Worm (Caenorhabditis elegans) whole organism, L1 larva: ENCODE data around the gene F55G7.5.

ENCODE experiments used
- C16A3.4 ChIP-seq: fragments of 150-350 bp; optimal IDR thresholded peaks from 2 replicates; lab custom pipeline; 2014; ENCODE audit warnings: missing biosample characterization, missing genetic modification characterization
- Y116A8C.19 ChIP-seq: sonication (generic microtip); optimal IDR thresholded peaks from 2 replicates; lab custom pipeline; 2016; ENCODE audit warnings: missing compliant biosample characterization, missing genetic modification characterization, borderline replicate concordance
- ama-1 ChIP-seq: fragments of 150-350 bp; optimal IDR thresholded peaks from 2 replicates; lab custom pipeline; 2014
- blmp-1 ChIP-seq: fragments of 150-350 bp; optimal IDR thresholded peaks from 2 replicates; lab custom pipeline; 2014; ENCODE audit warnings: missing biosample characterization, missing genetic modification characterization
- ceh-8 ChIP-seq: fragments of 200-800 bp; sonication (Bioruptor generic); optimal IDR thresholded peaks from 2 replicates; lab custom pipeline; 2018; ENCODE audit warnings: mild to moderate bottlenecking, missing genetic modification characterization, moderate library complexity, missing compliant biosample characterization
- ceh-82 ChIP-seq, 3 experiments: fragments of 150-350 bp in 1 of 3; sonication (generic microtip) in 2 of 3; optimal IDR thresholded peaks; 2 replicates each; lab custom pipeline; 2014 to 2017; ENCODE audit warnings: missing biosample characterization in 3 of 3, missing genetic modification characterization in 3 of 3
- dsc-1 ChIP-seq: sonication (generic microtip); optimal IDR thresholded peaks from 2 replicates; lab custom pipeline; 2016; ENCODE audit warnings: mild to moderate bottlenecking, missing genetic modification characterization, missing compliant biosample characterization
- efl-1 ChIP-seq, 4 experiments: fragments of 150-350 bp; optimal IDR thresholded peaks in 3 of 4; peaks in 1 of 4; 1 replicate in 1 of 4; 2 replicates in 3 of 4; lab custom pipeline; 2014; ENCODE audit warnings: missing biosample characterization in 2 of 4, missing genetic modification characterization in 2 of 4, missing genetic modification reagents in 2 of 4
- efl-3 ChIP-seq: fragments of 200-800 bp; sonication (Bioruptor generic); optimal IDR thresholded peaks from 2 replicates; lab custom pipeline; 2018; ENCODE audit warnings: mild to moderate bottlenecking, missing genetic modification characterization, missing compliant biosample characterization
- egl-27 ChIP-seq, 2 experiments: fragments of 150-350 bp in 1 of 2; sonication (generic microtip); optimal IDR thresholded peaks; 3 replicates each; lab custom pipeline; 2017 to 2018; ENCODE audit warnings: missing biosample characterization in 2 of 2, missing genetic modification characterization in 2 of 2, missing genetic modification reagents in 2 of 2
- elt-2 ChIP-seq: sonication (generic microtip); optimal IDR thresholded peaks from 2 replicates; lab custom pipeline; 2016; ENCODE audit warnings: missing genetic modification characterization, mild to moderate bottlenecking, inconsistent platforms, missing compliant biosample characterization, missing genetic modification reagents
- ets-5 ChIP-seq: fragments of 200-800 bp; sonication (Bioruptor generic); IDR thresholded peaks from 2 replicates; pipeline ENCODE4 v1.3.6; 2022; ENCODE audit warnings: missing genetic modification characterization, missing compliant biosample characterization
- fkh-10 ChIP-seq: sonication (generic microtip); optimal IDR thresholded peaks from 2 replicates; lab custom pipeline; 2017; ENCODE audit warnings: missing biosample characterization, missing genetic modification reagents, missing genetic modification characterization
- fkh-4 ChIP-seq: sonication (generic microtip); optimal IDR thresholded peaks from 2 replicates; lab custom pipeline; 2016; ENCODE audit warnings: missing compliant biosample characterization, missing genetic modification characterization, borderline replicate concordance
- fos-1 ChIP-seq: fragments of 150-350 bp; optimal IDR thresholded peaks from 2 replicates; lab custom pipeline; 2014; ENCODE audit warnings: missing biosample characterization, missing genetic modification characterization
- grh-1 ChIP-seq: fragments of 200-800 bp; sonication (Bioruptor generic); IDR thresholded peaks from 2 replicates; pipeline ENCODE4 v1.3.6; 2022; ENCODE audit warnings: missing genetic modification reagents, missing genetic modification characterization, missing compliant biosample characterization
- hpl-2 ChIP-seq: fragments of 150-350 bp; optimal IDR thresholded peaks from 2 replicates; lab custom pipeline; 2014; ENCODE audit warnings: missing biosample characterization, missing genetic modification reagents, missing genetic modification characterization
- irx-1 ChIP-seq: sonication (generic microtip); optimal IDR thresholded peaks from 2 replicates; lab custom pipeline; 2016; ENCODE audit warnings: missing genetic modification characterization, missing compliant biosample characterization
- jun-1 ChIP-seq: fragments of 150-350 bp; optimal IDR thresholded peaks from 2 replicates; lab custom pipeline; 2014; ENCODE audit warnings: missing biosample characterization, missing genetic modification reagents, missing genetic modification characterization
- lin-14 ChIP-seq: fragments of 200-800 bp; sonication (Bioruptor generic); optimal IDR thresholded peaks from 2 replicates; lab custom pipeline; 2018; ENCODE audit warnings: mild to moderate bottlenecking, missing genetic modification characterization, moderate library complexity, missing compliant biosample characterization
- lin-15B ChIP-seq: fragments of 150-350 bp; sonication (generic microtip); optimal IDR thresholded peaks from 3 replicates; lab custom pipeline; 2014; ENCODE audit warnings: missing biosample characterization, missing genetic modification characterization
- lin-35 ChIP-seq, 2 experiments: fragments of 150-350 bp; optimal IDR thresholded peaks; 2 replicates each; lab custom pipeline; 2014; ENCODE audit warnings: missing biosample characterization in 2 of 2, missing genetic modification characterization in 2 of 2, missing genetic modification reagents in 2 of 2
- nhr-12 ChIP-seq: sonication (generic microtip); optimal IDR thresholded peaks from 2 replicates; lab custom pipeline; 2017; ENCODE audit warnings: missing biosample characterization, missing genetic modification characterization
- nhr-20 ChIP-seq: sonication (generic microtip); optimal IDR thresholded peaks from 2 replicates; lab custom pipeline; 2016; ENCODE audit warnings: mild to moderate bottlenecking, missing genetic modification characterization, missing compliant biosample characterization
- nhr-237 ChIP-seq: fragments of 150-350 bp; optimal IDR thresholded peaks from 2 replicates; lab custom pipeline; 2014; ENCODE audit warnings: missing biosample characterization, missing genetic modification characterization
- nhr-28 ChIP-seq: fragments of 150-350 bp; optimal IDR thresholded peaks from 2 replicates; lab custom pipeline; 2014; ENCODE audit warnings: missing biosample characterization, missing genetic modification characterization
- nhr-47 ChIP-seq: sonication (generic microtip); optimal IDR thresholded peaks from 2 replicates; lab custom pipeline; 2016; ENCODE audit warnings: mild to moderate bottlenecking, missing genetic modification characterization, moderate library complexity, missing compliant biosample characterization
- nhr-76 ChIP-seq: sonication (generic microtip); optimal IDR thresholded peaks from 2 replicates; lab custom pipeline; 2017; ENCODE audit warnings: missing biosample characterization, missing genetic modification characterization
- nhr-84 ChIP-seq: sonication (generic microtip); optimal IDR thresholded peaks from 2 replicates; lab custom pipeline; 2017; ENCODE audit warnings: missing biosample characterization, missing genetic modification characterization
- pqm-1 ChIP-seq: sonication (generic microtip); optimal IDR thresholded peaks from 3 replicates; lab custom pipeline; 2017; ENCODE audit warnings: missing biosample characterization, missing genetic modification characterization
- snu-23 ChIP-seq: sonication (generic microtip); optimal IDR thresholded peaks from 2 replicates; lab custom pipeline; 2016; ENCODE audit warnings: missing genetic modification characterization, missing compliant biosample characterization
- sox-4 ChIP-seq: sonication (generic microtip); optimal IDR thresholded peaks from 2 replicates; lab custom pipeline; 2016; ENCODE audit warnings: missing genetic modification characterization, missing compliant biosample characterization
- tbx-2 ChIP-seq: sonication (generic microtip); optimal IDR thresholded peaks from 2 replicates; lab custom pipeline; 2016; ENCODE audit warnings: missing genetic modification characterization, missing compliant biosample characterization
- tlp-1 ChIP-seq: fragments of 150-350 bp; optimal IDR thresholded peaks from 2 replicates; lab custom pipeline; 2014; ENCODE audit warnings: missing biosample characterization, missing genetic modification characterization
- unc-130 ChIP-seq: fragments of 150-350 bp; optimal IDR thresholded peaks from 2 replicates; lab custom pipeline; 2017; ENCODE audit warnings: missing biosample characterization, missing genetic modification characterization, inconsistent platforms
- unc-62 ChIP-seq: fragments of 150-350 bp; optimal IDR thresholded peaks from 2 replicates; lab custom pipeline; 2014; ENCODE audit warnings: missing biosample characterization, missing genetic modification reagents, missing genetic modification characterization
- unc-86 ChIP-seq: sonication (generic microtip); optimal IDR thresholded peaks from 2 replicates; lab custom pipeline; 2016; ENCODE audit warnings: missing genetic modification characterization, missing compliant biosample characterization
- unc-98 ChIP-seq: fragments of 200-800 bp; sonication (Bioruptor generic); IDR thresholded peaks from 2 replicates; pipeline ENCODE4 v1.3.6; 2022; ENCODE audit warnings: missing genetic modification characterization, missing compliant biosample characterization
- vab-15 ChIP-seq: sonication (generic microtip); optimal IDR thresholded peaks from 2 replicates; lab custom pipeline; 2017; ENCODE audit warnings: missing genotype, mild to moderate bottlenecking, missing genetic modification characterization, missing compliant biosample characterization
- xbp-1 ChIP-seq: sonication (generic microtip); optimal IDR thresholded peaks from 2 replicates; lab custom pipeline; 2016; ENCODE audit warnings: missing genetic modification characterization, missing compliant biosample characterization

Gene F55G7.5

ce11 chrX:11902661-11903060 lies 36.1 kb downstream of the F55G7.5 start, which contains the start of gene Y62H9A.10:
Gene Y62H9A.10 (minus strand): TSS chrX:11902761.
- TF ChIP-seq fos-1 (no peak), snu-23 (GFP tag; lab: Kevin White, UChicago) (no peak), ceh-82 (tag; optimal IDR thresholded peaks at IDR 0.05; lab: Kevin White, UChicago) (no peak), tbx-2 (no peak), nhr-47 (tag; lab: Kevin White, UChicago) (no peak), unc-62 (GFP tag; lab: Kevin White, UChicago) (no peak), nhr-237 (tag; lab: Kevin White, UChicago) (no peak), jun-1 (no peak)
- TF ChIP-seq, all 84 proteins: peak for 0

- TF ChIP-seq ceh-82 (tag; optimal IDR thresholded peaks at IDR 0.05; lab: Kevin White, UChicago) (peak in 1 of 3 experiments; percentile 18), nhr-47 (tag; lab: Kevin White, UChicago) (peak; percentile 41), nhr-28 (tag; lab: Kevin White, UChicago) (no peak), hpl-2 (GFP tag; lab: Kevin White, UChicago) (no peak), dsc-1 (tag; lab: Kevin White, UChicago) (peak; percentile 47), tlp-1 (tag; lab: Kevin White, UChicago) (no peak), unc-86 (tag; lab: Kevin White, UChicago) (no peak), C16A3.4 (tag; lab: Kevin White, UChicago) (no peak), nhr-12 (tag; lab: Kevin White, UChicago) (no peak), efl-1 (optimal IDR thresholded peaks at IDR 0.05; lab: Kevin White, UChicago) (peak in 1 of 2 experiments; percentile 0), efl-1 (GFP tag; optimal IDR thresholded peaks at IDR 0.05 in 1 of 2; lab: Kevin White, UChicago) (no peak), jun-1 (no peak), fkh-10 (GFP tag; lab: Kevin White, UChicago) (peak; percentile 15), vab-15 (tag; lab: Kevin White, UChicago) (no peak), irx-1 (tag; lab: Kevin White, UChicago) (no peak)
These were observed 39.7 kb downstream of the F55G7.5 start for ce11 chrX:11899031-11899430.

DNA sequence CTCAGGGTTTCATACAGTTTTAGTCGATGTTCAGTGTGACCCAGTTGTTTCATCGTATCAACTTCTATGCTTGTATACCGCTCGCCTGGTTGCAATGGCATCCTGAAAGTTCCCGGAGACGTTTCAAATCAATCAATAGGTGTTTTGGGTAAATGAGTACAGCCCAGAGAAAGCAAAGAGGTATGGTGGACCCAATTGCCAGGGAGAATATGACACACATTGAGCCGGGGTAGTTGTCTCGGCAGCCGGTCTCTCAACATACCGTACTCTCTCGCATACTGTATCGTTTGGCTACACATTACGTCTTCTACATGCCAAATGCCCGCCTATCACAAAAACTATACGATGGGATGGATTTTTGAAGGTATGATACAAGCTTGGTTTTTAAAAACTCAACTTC lies 40.7 kb downstream of the F55G7.5 start, which contains the start of gene Y62H9A.9:
Gene Y62H9A.9, minus strand, starts transcription at position 101 of the 400 bp plus-strand sequence.
- TF ChIP-seq lin-35 (GFP tag; optimal IDR thresholded peaks at IDR 0.05; lab: Kevin White, UChicago) (no peak), C16A3.4 (tag; lab: Kevin White, UChicago) (no peak), unc-86 (tag; lab: Kevin White, UChicago) (no peak), ets-5 (GFP tag; lab: Robert Waterston, UW) (0 out of 2 replicates have a peak, but pooled peaks have one; percentile 48), nhr-76 (no peak)

ce11 chrX:11896708-11897107 lies 42.0 kb downstream of the F55G7.5 start:
- TF ChIP-seq xbp-1 (tag; lab: Kevin White, UChicago) (no peak), snu-23 (GFP tag; lab: Kevin White, UChicago) (no peak), tbx-2 (no peak), pqm-1 (tag; lab: Kevin White, UChicago) (no peak), lin-15B (no peak), blmp-1 (tag; lab: Kevin White, UChicago) (no peak), grh-1 (GFP tag; lab: Robert Waterston, UW) (no peak)

DNA sequence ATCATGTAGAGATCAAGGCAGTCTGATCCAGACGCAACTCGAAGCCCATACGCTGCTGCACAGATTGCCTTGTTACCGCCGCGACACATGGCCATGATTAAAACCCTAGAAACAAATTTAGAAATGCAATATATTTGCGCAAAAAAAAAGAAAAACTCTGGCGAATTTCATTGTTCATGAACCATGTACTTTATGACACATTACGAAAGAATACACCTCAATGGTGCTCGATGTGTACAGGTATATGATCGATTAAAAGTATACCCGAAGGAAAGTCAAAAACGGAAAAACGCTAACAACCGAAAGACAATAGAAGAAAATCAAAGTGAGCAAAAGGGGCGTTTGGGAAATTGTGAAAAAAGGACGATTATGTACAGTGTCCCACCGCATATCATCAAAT lies 46.4 kb downstream of the F55G7.5 start, which contains the start of gene Y62H9A.8:
Gene Y62H9A.8, minus strand, starts transcription at position 101 of the 400 bp plus-strand sequence.
- TF ChIP-seq elt-2 (tag; lab: Kevin White, UChicago) (no peak), unc-130 (tag; lab: Kevin White, UChicago) (no peak), efl-3 (GFP tag; lab: Kevin White, UChicago) (no peak), sox-4 (tag; lab: Kevin White, UChicago) (no peak), Y116A8C.19 (no peak), unc-98 (GFP tag; lab: Robert Waterston, UW) (no peak), nhr-84 (no peak), fkh-4 (tag; lab: Kevin White, UChicago) (no peak), nhr-76 (no peak), irx-1 (tag; lab: Kevin White, UChicago) (no peak), nhr-20 (tag; lab: Kevin White, UChicago) (no peak), egl-27 (tag; optimal IDR thresholded peaks at IDR 0.05; lab: Kevin White, UChicago) (no peak), lin-14 (GFP tag; lab: Kevin White, UChicago) (no peak), ceh-8 (GFP tag; lab: Kevin White, UChicago) (no peak), fos-1 (no peak), ama-1 (lab: Kevin White, UChicago) (no peak)
